Fruit fly (Drosophila melanogaster): ENCODE data around the gene CG43783.

DNA sequence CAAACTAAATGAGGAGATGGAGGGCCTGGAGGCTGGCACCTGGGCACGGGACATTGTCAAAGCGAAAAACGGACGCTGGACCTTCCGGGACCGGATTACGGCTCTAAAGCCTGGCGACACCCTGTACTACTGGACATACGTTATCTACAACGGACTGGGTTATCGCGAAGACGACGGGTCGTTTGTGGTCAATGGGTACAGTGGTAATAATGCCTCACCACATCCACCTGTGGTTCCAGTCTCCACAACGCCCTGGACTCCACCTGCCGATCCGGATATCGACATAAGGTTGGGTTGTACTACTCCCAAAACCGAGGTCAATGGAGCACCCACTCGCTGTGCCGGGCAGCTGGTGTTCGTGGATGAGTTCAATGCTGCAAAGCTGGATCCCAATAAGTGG, 1.1 kb upstream of the CG43783 start:
- TF ChIP-seq Sp1 (GFP tag; optimal IDR thresholded peaks at IDR 0.05) (no peak), fru (GFP tag; optimal IDR thresholded peaks at IDR 0.05) (no peak), h (GFP tag; optimal IDR thresholded peaks at IDR 0.05) (no peak), lola (GFP tag; optimal IDR thresholded peaks at IDR 0.05) (no peak), Jra (GFP tag; optimal IDR thresholded peaks at IDR 0.05) (no peak), HLH106 (tag; optimal IDR thresholded peaks at IDR 0.05) (no peak), foxo (GFP tag; optimal IDR thresholded peaks at IDR 0.05) (no peak), Myc (optimal IDR thresholded peaks at IDR 0.05) (no peak), Hr78 (GFP tag; optimal IDR thresholded peaks at IDR 0.05) (no peak), N (GFP tag; optimal IDR thresholded peaks at IDR 0.05) (no peak), br (GFP tag; optimal IDR thresholded peaks at IDR 0.05) (no peak)
